Fruit fly (Drosophila melanogaster): ENCODE data around the gene SA1.

The SA1 gene

dm6 chr2L:6967422-6968012, 17.3 kb downstream of the SA1 start, which contains the start of gene Sumo (continued):
- TF ChIP-seq CG15269 (tag; optimal IDR thresholded peaks at IDR 0.05), result no peak
- peak; percentile 16; the same call in 1 of the 3 replicates for TF ChIP-seq CG11560 (tag; IDR thresholded peaks at IDR 0.05)
- no peak for TF ChIP-seq CG10979 (tag; optimal IDR thresholded peaks at IDR 0.05)
- TF ChIP-seq trh (GFP tag; optimal IDR thresholded peaks at IDR 0.05), result no peak
- no peak for TF ChIP-seq CG12744 (GFP tag; optimal IDR thresholded peaks at IDR 0.05)
- TF ChIP-seq Fer2 (tag; optimal IDR thresholded peaks at IDR 0.05), result no peak
- no peak for TF ChIP-seq nau (GFP tag; optimal IDR thresholded peaks at IDR 0.05)
- peak; percentile 0 for TF ChIP-seq dm (GFP tag; optimal IDR thresholded peaks at IDR 0.05)
- TF ChIP-seq ase (GFP tag; IDR thresholded peaks at IDR 0.05), result no peak
- no peak for TF ChIP-seq dmrt99B (tag; optimal IDR thresholded peaks at IDR 0.05)
- TF ChIP-seq luna (GFP tag; optimal IDR thresholded peaks at IDR 0.05), result no peak
- no peak for TF ChIP-seq CG16779 (GFP tag; IDR thresholded peaks at IDR 0.05)
- no peak for TF ChIP-seq seq (GFP tag; IDR thresholded peaks at IDR 0.05)
- no peak for TF ChIP-seq CG15601 (tag; optimal IDR thresholded peaks at IDR 0.05)
- TF ChIP-seq CG42726 (GFP tag; IDR thresholded peaks at IDR 0.05; ENCODE audit: partially characterized antibody), result peak; percentile 100
- peak; percentile 99 for TF ChIP-seq hb (GFP tag; IDR thresholded peaks at IDR 0.05; ENCODE audit: partially characterized antibody)
- no peak for TF ChIP-seq ttk (GFP tag; IDR thresholded peaks at IDR 0.05)
- TF ChIP-seq stc (GFP tag; IDR thresholded peaks at IDR 0.05), result no peak
- TF ChIP-seq run (tag; optimal IDR thresholded peaks at IDR 0.05), result no peak
- no peak for TF ChIP-seq CG10431 (GFP tag; optimal IDR thresholded peaks at IDR 0.05)
- no peak for TF ChIP-seq CG4360 (GFP tag; IDR thresholded peaks at IDR 0.05)
- TF ChIP-seq Dip2 (GFP tag; IDR thresholded peaks at IDR 0.05), result no peak
- no peak for TF ChIP-seq gsb-n (tag; optimal IDR thresholded peaks at IDR 0.05)
- no peak for TF ChIP-seq CG13123 (GFP tag; optimal IDR thresholded peaks at IDR 0.05)
- no peak for TF ChIP-seq fd102C (GFP tag; optimal IDR thresholded peaks at IDR 0.05)
- TF ChIP-seq Mrtf (GFP tag; IDR thresholded peaks at IDR 0.05), result no peak
- TF ChIP-seq HLH54F (GFP tag; optimal IDR thresholded peaks at IDR 0.05), result no peak
- TF ChIP-seq CG12219 (GFP tag; optimal IDR thresholded peaks at IDR 0.05), result no peak
- TF ChIP-seq CG14710 (tag; optimal IDR thresholded peaks at IDR 0.05), result peak; percentile 65
- TF ChIP-seq CG9609 (GFP tag; optimal IDR thresholded peaks at IDR 0.05), result no peak
- peak; percentile 99 for TF ChIP-seq knrl (GFP tag; IDR thresholded peaks at IDR 0.05; ENCODE audit: partially characterized antibody)
- no peak for TF ChIP-seq CG17802 (tag; optimal IDR thresholded peaks at IDR 0.05)
- no peak for TF ChIP-seq CrebB (tag; optimal IDR thresholded peaks at IDR 0.05)
- TF ChIP-seq CTCF (GFP tag; optimal IDR thresholded peaks at IDR 0.05), result no peak
- TF ChIP-seq Sry-δ (GFP tag; optimal IDR thresholded peaks at IDR 0.05), result peak; percentile 91
- no peak for TF ChIP-seq CG5245 (GFP tag; optimal IDR thresholded peaks at IDR 0.05)
- 0 out of 3 replicates have a peak, but pooled peaks have one; percentile 7 for TF ChIP-seq dysf (GFP tag; IDR thresholded peaks at IDR 0.05)
- no peak for TF ChIP-seq CG1529 (GFP tag; optimal IDR thresholded peaks at IDR 0.05)
- no peak for TF ChIP-seq otp (GFP tag; IDR thresholded peaks at IDR 0.05)
- peak; percentile 21 for TF ChIP-seq CG15514 (GFP tag; optimal IDR thresholded peaks at IDR 0.05)
- TF ChIP-seq CG9932 (GFP tag; IDR thresholded peaks at IDR 0.05), result peak; percentile 93
- no peak for TF ChIP-seq cad (GFP tag; optimal IDR thresholded peaks at IDR 0.05)
- peak; percentile 35 for TF ChIP-seq CG12391 (tag; optimal IDR thresholded peaks at IDR 0.05)
- TF ChIP-seq yki (optimal IDR thresholded peaks at IDR 0.05), result no peak
- TF ChIP-seq chif (GFP tag; optimal IDR thresholded peaks at IDR 0.05), result no peak
- no peak for TF ChIP-seq kni (GFP tag; optimal IDR thresholded peaks at IDR 0.05)
- no peak for TF ChIP-seq CG17568 (GFP tag; optimal IDR thresholded peaks at IDR 0.05)
- TF ChIP-seq CG7372 (GFP tag; IDR thresholded peaks at IDR 0.05), result no peak
- no peak for TF ChIP-seq CG1233 (GFP tag; optimal IDR thresholded peaks at IDR 0.05)
- no peak for TF ChIP-seq CG11723 (GFP tag; optimal IDR thresholded peaks at IDR 0.05)
- TF ChIP-seq cato (GFP tag; optimal IDR thresholded peaks at IDR 0.05; ENCODE audit: borderline replicate concordance), result no peak
- TF ChIP-seq CG10267 (tag; optimal IDR thresholded peaks at IDR 0.05), result peak; percentile 26

Data from whole organism, embryonic.